Worm (Caenorhabditis elegans): ENCODE data around the gene srw-32.
"Not testable (repeated sequence)": the region's sequence is repeated elsewhere in the genome, so short reads cannot be mapped to it uniquely, and the experiment has no call there.

The srw-32 gene

ce11 chrV:17508493-17508892 lies at the start of gene srw-32:
TSS of gene srw-32 (plus strand) at chrV:17508793.
- TF ChIP-seq aptf-2 (GFP tag; conservative IDR thresholded peaks at IDR 0.05) (no peak), lin-54 (GFP tag; optimal IDR thresholded peaks at IDR 0.05) (no peak), die-1 (tag; optimal IDR thresholded peaks at IDR 0.05) (no peak), F49E8.2 (tag; optimal IDR thresholded peaks at IDR 0.05; ENCODE audit: insufficient read depth) (no peak), unc-130 (GFP tag; optimal IDR thresholded peaks at IDR 0.05) (no peak), athp-1 (tag; optimal IDR thresholded peaks at IDR 0.05) (no peak), nhr-27 (tag; optimal IDR thresholded peaks at IDR 0.05) (no peak), F23B12.7 (tag; optimal IDR thresholded peaks at IDR 0.05; ENCODE audit: insufficient read depth) (no peak), atf-7 (tag; optimal IDR thresholded peaks at IDR 0.05) (no peak), rec-8 (tag; optimal IDR thresholded peaks at IDR 0.05) (no peak), B0336.3 (GFP tag; IDR thresholded peaks at IDR 0.05) (no peak)

- TF ChIP-seq unc-130 (GFP tag; optimal IDR thresholded peaks at IDR 0.05) (no peak), F57C9.4 (tag; optimal IDR thresholded peaks at IDR 0.05) (no peak), ztf-6 (GFP tag; IDR thresholded peaks at IDR 0.05) (no peak), rpc-1 (optimal IDR thresholded peaks at IDR 0.05) (no peak), rpc-1 (tag; optimal IDR thresholded peaks at IDR 0.05) (no peak), mcd-1 (GFP tag; IDR thresholded peaks at IDR 0.05) (no peak), lag-1 (GFP tag; IDR thresholded peaks at IDR 0.05) (no peak), dpl-1 (GFP tag; optimal IDR thresholded peaks at IDR 0.05) (no peak), Y67H2A.10 (GFP tag; conservative IDR thresholded peaks at IDR 0.05) (no peak), ztf-25 (GFP tag; IDR thresholded peaks at IDR 0.05) (no peak), attf-5 (GFP tag; optimal IDR thresholded peaks at IDR 0.05) (no peak), F33H1.4 (GFP tag; IDR thresholded peaks at IDR 0.05) (no peak), Y95B8A.8 (GFP tag; IDR thresholded peaks at IDR 0.05) (no peak), Y56A3A.18 (GFP tag; IDR thresholded peaks at IDR 0.05) (no peak)
Measured at ce11 chrV:17460061-17460460, 48.5 kb upstream of the srw-32 start, which contains the start of gene srz-48. TSS of gene srz-48 (minus strand) at chrV:17460161.

- not testable (repeated sequence) for TF ChIP-seq aptf-2 (GFP tag; conservative IDR thresholded peaks at IDR 0.05); lsy-27 (tag; optimal IDR thresholded peaks at IDR 0.05; ENCODE audit: borderline replicate concordance, insufficient read depth); hrde-1 (tag; optimal IDR thresholded peaks at IDR 0.05; ENCODE audit: borderline replicate concordance)
Measured at ce11 chrV:17464278-17464677, 44.3 kb upstream of the srw-32 start, which contains the start of gene F20E11.7. TSS of gene F20E11.7 (plus strand) at chrV:17464578.

ce11 chrV:17466751-17467150 lies 41.8 kb upstream of the srw-32 start, which contains the start of gene srw-72:
TSS of gene srw-72 (plus strand) at chrV:17467051.
- TF ChIP-seq hlh-26 (GFP tag; conservative IDR thresholded peaks at IDR 0.05), result no peak
- TF ChIP-seq sdz-38 (tag; optimal IDR thresholded peaks at IDR 0.05), result no peak
- no peak for TF ChIP-seq Y56A3A.18 (GFP tag; IDR thresholded peaks at IDR 0.05)
- TF ChIP-seq xnd-1 (tag; optimal IDR thresholded peaks at IDR 0.05), result no peak
- TF ChIP-seq mxl-1 (tag; optimal IDR thresholded peaks at IDR 0.05), result no peak
- TF ChIP-seq bed-1 (GFP tag; IDR thresholded peaks at IDR 0.05), result no peak
- TF ChIP-seq F23B12.7 (tag; optimal IDR thresholded peaks at IDR 0.05; ENCODE audit: insufficient read depth), result no peak
- no peak for TF ChIP-seq sptf-2 (GFP tag; optimal IDR thresholded peaks at IDR 0.05)
- TF ChIP-seq lsy-27 (tag; optimal IDR thresholded peaks at IDR 0.05; ENCODE audit: borderline replicate concordance, insufficient read depth), result no peak
- no peak for TF ChIP-seq lag-1 (GFP tag; IDR thresholded peaks at IDR 0.05)
- TF ChIP-seq ekl-4 (GFP tag; IDR thresholded peaks at IDR 0.05), result no peak
- no peak for TF ChIP-seq Y95B8A.8 (GFP tag; IDR thresholded peaks at IDR 0.05)
- TF ChIP-seq aptf-3 (GFP tag; IDR thresholded peaks at IDR 0.05), result no peak
- TF ChIP-seq rec-8 (tag; optimal IDR thresholded peaks at IDR 0.05), result no peak
- no peak for TF ChIP-seq akir-1 (GFP tag; optimal IDR thresholded peaks at IDR 0.05)
- TF ChIP-seq chd-7 (tag; optimal IDR thresholded peaks at IDR 0.05), result no peak
- TF ChIP-seq nhr-80 (tag; optimal IDR thresholded peaks at IDR 0.05), result no peak
- no peak for TF ChIP-seq F57A8.1 (GFP tag; optimal IDR thresholded peaks at IDR 0.05)
- TF ChIP-seq die-1 (tag; optimal IDR thresholded peaks at IDR 0.05), result no peak
